Worm (Caenorhabditis elegans): ENCODE data around the gene C18A11.3.

DNA sequence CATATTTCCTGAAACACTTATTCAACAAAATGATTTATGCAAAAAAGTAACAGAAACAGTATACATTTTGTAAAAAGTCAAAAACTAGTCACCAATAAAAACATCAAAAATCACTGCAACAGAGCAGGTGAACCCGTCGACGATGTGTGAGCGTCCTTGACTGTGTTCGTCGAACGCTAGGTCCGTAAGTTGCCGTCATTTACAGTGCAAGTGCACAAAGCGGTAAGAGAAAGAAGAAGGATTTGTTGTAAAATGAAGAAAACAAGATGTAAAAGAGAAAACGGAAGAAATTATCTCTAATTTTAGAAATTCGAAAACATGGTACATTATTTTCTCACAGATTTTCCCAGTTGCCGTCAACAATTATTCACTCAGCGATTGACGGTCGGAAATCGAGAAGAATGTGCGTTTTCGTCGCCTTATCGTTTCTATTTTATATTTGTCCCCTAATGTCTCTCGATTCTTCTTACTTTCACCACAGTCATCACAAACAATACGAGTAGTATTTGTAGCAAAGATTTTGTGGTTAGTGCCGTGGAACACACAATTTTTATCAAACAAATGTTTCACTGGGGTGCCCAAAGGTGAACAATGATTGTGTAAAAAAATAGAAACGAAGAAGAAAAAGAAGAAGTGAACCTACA, 28.5 kb downstream of the C18A11.3 start:
- TF ChIP-seq nhr-28 (tag; optimal IDR thresholded peaks at IDR 0.05) (no peak), egl-27 (tag; optimal IDR thresholded peaks at IDR 0.05) (no peak), elt-3 (tag; optimal IDR thresholded peaks at IDR 0.05) (no peak)

Measured in whole organism, L3 larva.